Worm (Caenorhabditis elegans) whole organism, late embryonic: ENCODE data around the gene acr-14.

Source experiments
- K02D7.2 ChIP-seq: sonication (generic microtip); optimal IDR thresholded peaks from 2 replicates; lab custom pipeline; 2017; ENCODE audit warnings: mild to moderate bottlenecking, missing genetic modification characterization, missing compliant biosample characterization
- ahr-1 ChIP-seq: sonication (generic microtip); optimal IDR thresholded peaks from 2 replicates; lab custom pipeline; 2016; ENCODE audit warnings: missing genetic modification characterization, missing compliant biosample characterization
- ceh-19 ChIP-seq: fragments of 200-800 bp; sonication (Bioruptor generic); optimal IDR thresholded peaks from 2 replicates; lab custom pipeline; 2018; ENCODE audit warnings: mild to moderate bottlenecking, missing genetic modification characterization, missing compliant biosample characterization
- ceh-31 ChIP-seq: sonication (generic microtip); optimal IDR thresholded peaks from 2 replicates; lab custom pipeline; 2016; ENCODE audit warnings: missing genetic modification characterization, missing compliant biosample characterization
- ceh-6 ChIP-seq: fragments of 200-800 bp; sonication (Bioruptor generic); optimal IDR thresholded peaks from 2 replicates; lab custom pipeline; 2018; ENCODE audit warnings: mild to moderate bottlenecking, missing genetic modification characterization, missing compliant biosample characterization
- che-1 ChIP-seq: sonication (generic microtip); optimal IDR thresholded peaks from 2 replicates; lab custom pipeline; 2016; ENCODE audit warnings: mild to moderate bottlenecking, missing genetic modification characterization, missing compliant biosample characterization
- elt-2 ChIP-seq: sonication (generic microtip); optimal IDR thresholded peaks from 2 replicates; lab custom pipeline; 2016; ENCODE audit warnings: missing genetic modification reagents, missing genetic modification characterization, missing compliant biosample characterization
- elt-4 ChIP-seq: sonication (generic microtip); optimal IDR thresholded peaks from 2 replicates; lab custom pipeline; 2016; ENCODE audit warnings: missing genetic modification characterization, missing compliant biosample characterization
- eyg-1 ChIP-seq: sonication (generic microtip); optimal IDR thresholded peaks from 2 replicates; lab custom pipeline; 2016; ENCODE audit warnings: missing genotype, missing genetic modification characterization, missing compliant biosample characterization
- fax-1 ChIP-seq: sonication (generic microtip); optimal IDR thresholded peaks from 2 replicates; lab custom pipeline; 2016; ENCODE audit warnings: missing genotype, missing genetic modification characterization, missing compliant biosample characterization
- fkh-10 ChIP-seq: fragments of 150-350 bp; optimal IDR thresholded peaks from 2 replicates; lab custom pipeline; 2014; ENCODE audit warnings: missing biosample characterization, missing genetic modification reagents, missing genetic modification characterization
- hlh-13 ChIP-seq: fragments of 200-800 bp; sonication (Bioruptor generic); optimal IDR thresholded peaks from 2 replicates; lab custom pipeline; 2018; ENCODE audit warnings: mild to moderate bottlenecking, missing genetic modification characterization, missing compliant biosample characterization
- hlh-30 ChIP-seq: sonication (generic microtip); optimal IDR thresholded peaks from 2 replicates; lab custom pipeline; 2017; ENCODE audit warnings: antibody characterized with exemption, missing genetic modification characterization, missing compliant biosample characterization; ENCODE audit not compliant: insufficient read depth
- hlh-8 ChIP-seq: sonication (generic microtip); optimal IDR thresholded peaks from 2 replicates; lab custom pipeline; 2016; ENCODE audit warnings: missing genotype, missing genetic modification characterization, missing compliant biosample characterization
- lim-6 ChIP-seq: sonication (generic microtip); optimal IDR thresholded peaks from 2 replicates; lab custom pipeline; 2016; ENCODE audit warnings: missing genetic modification characterization, missing compliant biosample characterization
- mec-3 ChIP-seq: sonication (generic microtip); optimal IDR thresholded peaks from 2 replicates; lab custom pipeline; 2016; ENCODE audit warnings: borderline replicate concordance, missing genetic modification characterization, missing compliant biosample characterization
- nfya-1 ChIP-seq: sonication (generic microtip); optimal IDR thresholded peaks from 2 replicates; lab custom pipeline; 2017; ENCODE audit warnings: missing genetic modification characterization, mild to moderate bottlenecking, missing compliant biosample characterization, antibody characterized with exemption, moderate library complexity
- nhr-11 ChIP-seq: fragments of 150-350 bp; optimal IDR thresholded peaks from 2 replicates; lab custom pipeline; 2014; ENCODE audit warnings: missing biosample characterization, missing genetic modification characterization
- odd-2 ChIP-seq: sonication (generic microtip); optimal IDR thresholded peaks from 2 replicates; lab custom pipeline; 2017; ENCODE audit warnings: antibody characterized with exemption, mild to moderate bottlenecking, missing genetic modification characterization, missing compliant biosample characterization
- pag-3 ChIP-seq: sonication (generic microtip); optimal IDR thresholded peaks from 2 replicates; lab custom pipeline; 2016; ENCODE audit warnings: missing compliant biosample characterization, missing genetic modification characterization, borderline replicate concordance
- pat-9 ChIP-seq: fragments of 200-800 bp; sonication (Bioruptor generic); optimal IDR thresholded peaks from 2 replicates; lab custom pipeline; 2018; ENCODE audit warnings: mild to moderate bottlenecking, missing genetic modification characterization, moderate library complexity, missing compliant biosample characterization
- pax-1 ChIP-seq: fragments of 150-350 bp; optimal IDR thresholded peaks from 2 replicates; lab custom pipeline; 2014; ENCODE audit warnings: missing biosample characterization, missing genetic modification characterization
- pqm-1 ChIP-seq: sonication (generic microtip); optimal IDR thresholded peaks from 2 replicates; lab custom pipeline; 2016; ENCODE audit warnings: missing genetic modification characterization, missing compliant biosample characterization
- rnt-1 ChIP-seq: sonication (generic microtip); optimal IDR thresholded peaks from 2 replicates; lab custom pipeline; 2016; ENCODE audit warnings: missing genetic modification characterization, missing compliant biosample characterization
- sdc-2 ChIP-seq: sonication (generic microtip); optimal IDR thresholded peaks from 2 replicates; lab custom pipeline; 2016; ENCODE audit warnings: missing genotype, missing genetic modification characterization, missing compliant biosample characterization
- sox-2 ChIP-seq: fragments of 200-800 bp; sonication (Bioruptor generic); IDR thresholded peaks from 2 replicates; pipeline ENCODE4 v1.3.6; 2022; ENCODE audit warnings: missing genetic modification reagents, missing genetic modification characterization, missing compliant biosample characterization
- syd-9 ChIP-seq: sonication (generic microtip); optimal IDR thresholded peaks from 2 replicates; lab custom pipeline; 2016; ENCODE audit warnings: mild to moderate bottlenecking, missing genetic modification characterization, moderate library complexity, missing compliant biosample characterization
- tbx-2 ChIP-seq: sonication (generic microtip); optimal IDR thresholded peaks from 2 replicates; lab custom pipeline; 2016; ENCODE audit warnings: missing genetic modification characterization, missing compliant biosample characterization
- unc-55 ChIP-seq: sonication (generic microtip); optimal IDR thresholded peaks from 2 replicates; lab custom pipeline; 2017; ENCODE audit warnings: missing biosample characterization, missing genetic modification reagents, missing genetic modification characterization
- unc-86 ChIP-seq: sonication (generic microtip); optimal IDR thresholded peaks from 2 replicates; lab custom pipeline; 2016; ENCODE audit warnings: missing genetic modification characterization, missing compliant biosample characterization
- zip-5 ChIP-seq: sonication (generic microtip); optimal IDR thresholded peaks from 2 replicates; lab custom pipeline; 2016; ENCODE audit warnings: missing genetic modification characterization, missing compliant biosample characterization
- ztf-16 ChIP-seq: sonication (generic microtip); optimal IDR thresholded peaks from 2 replicates; lab custom pipeline; 2017; ENCODE audit warnings: missing genetic modification characterization, missing compliant biosample characterization

Gene acr-14

ce11 chrII:8224623-8225022 lies 47.6 kb upstream of the acr-14 start:
- TF ChIP-seq unc-86 (tag; lab: Kevin White, UChicago) (no peak), eyg-1 (tag; lab: Kevin White, UChicago) (no peak), pat-9 (tag; lab: Kevin White, UChicago) (no peak), fkh-10 (GFP tag; lab: Kevin White, UChicago) (no peak), nhr-11 (tag; lab: Kevin White, UChicago) (no peak), ceh-6 (no peak), fax-1 (no peak), syd-9 (no peak), hlh-30 (tag; lab: Kevin White, UChicago) (no peak), che-1 (tag; lab: Kevin White, UChicago) (no peak), pag-3 (tag; lab: Kevin White, UChicago) (no peak), rnt-1 (tag; lab: Kevin White, UChicago) (no peak), hlh-8 (tag; lab: Kevin White, UChicago) (no peak), hlh-13 (no peak), sdc-2 (tag; lab: Kevin White, UChicago) (no peak), tbx-2 (tag; lab: Kevin White, UChicago) (no peak)

- TF ChIP-seq mec-3 (tag; lab: Kevin White, UChicago), result no peak
Observed at ce11 chrII:8223945-8224344, 47.0 kb upstream of the acr-14 start.

DNA sequence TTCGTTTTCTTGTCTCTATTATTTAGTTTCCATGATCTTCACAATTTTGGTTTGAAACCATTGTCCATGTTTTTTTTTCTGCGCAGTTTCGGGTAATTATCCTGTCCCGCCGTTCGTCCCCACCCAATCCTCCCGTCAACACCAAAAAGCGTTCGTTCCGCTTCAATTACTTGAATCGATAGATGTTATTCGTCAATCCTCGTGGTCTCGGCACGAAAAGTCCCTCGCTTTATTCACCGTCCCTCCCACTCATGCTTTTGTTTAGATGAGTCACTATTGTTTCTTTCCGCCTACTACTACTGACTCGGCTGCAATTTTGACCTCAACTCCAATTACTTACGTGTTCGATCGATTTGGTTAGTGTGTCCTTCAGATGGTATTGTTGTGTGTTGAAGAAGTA lies 46.4 kb upstream of the acr-14 start:
- no peak for TF ChIP-seq zip-5
- no peak for TF ChIP-seq K02D7.2 (tag; lab: Kevin White, UChicago)
- peak; percentile 32; the same call in 1 of the 2 replicates for TF ChIP-seq sox-2 (GFP tag; lab: Robert Waterston, UW)
- TF ChIP-seq ceh-31 (tag; lab: Kevin White, UChicago), result peak; percentile 59
- no peak for TF ChIP-seq nfya-1 (tag; lab: Kevin White, UChicago)
- TF ChIP-seq elt-4, result no peak
- TF ChIP-seq pax-1 (tag; lab: Kevin White, UChicago), result peak; percentile 87
- no peak for TF ChIP-seq rnt-1 (tag; lab: Kevin White, UChicago)

DNA sequence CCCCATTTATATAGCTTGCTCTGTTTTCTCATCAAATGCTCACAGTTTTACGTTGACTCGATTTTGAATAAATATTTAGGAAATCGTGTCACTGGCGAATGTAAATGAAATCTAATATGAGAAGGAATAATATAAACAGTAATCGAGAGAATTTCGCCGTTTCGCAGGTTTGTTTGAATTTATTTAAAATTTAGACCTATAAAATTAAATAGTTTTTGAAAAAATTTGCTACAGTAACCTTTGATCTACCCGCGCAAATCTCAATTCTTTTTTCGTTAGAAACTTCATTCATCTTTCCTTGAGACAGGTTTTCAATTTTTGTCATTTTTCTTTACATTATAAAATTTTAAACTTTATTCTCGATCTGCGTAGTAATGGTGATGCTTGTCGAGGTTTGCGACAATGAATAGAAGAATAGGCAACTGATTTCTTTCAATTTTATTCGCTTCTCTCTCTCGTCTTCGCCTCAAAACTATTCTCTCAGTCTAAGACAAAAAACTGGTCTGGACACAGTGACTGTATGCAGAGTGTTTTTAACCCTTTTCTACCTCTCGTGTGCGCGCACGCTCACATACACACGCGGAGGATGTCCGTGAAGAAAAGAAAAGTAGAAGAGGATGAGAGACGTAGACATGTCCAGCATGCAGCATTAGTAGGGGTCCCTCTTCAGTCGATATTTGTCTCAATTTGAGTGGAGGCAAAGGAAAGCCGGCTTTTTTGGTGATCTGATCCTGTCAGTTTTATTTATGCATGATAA lies 45.5 kb upstream of the acr-14 start, which contains the start of gene dab-1:
Gene dab-1 (plus strand): TSS at position 78 of the 757 bp plus-strand sequence.
- TF ChIP-seq hlh-8 (tag; lab: Kevin White, UChicago), result no peak
- TF ChIP-seq ceh-31 (tag; lab: Kevin White, UChicago), result peak; percentile 6
- no peak for TF ChIP-seq pqm-1 (tag; lab: Kevin White, UChicago)
- no peak; the same call in 1 of the 2 replicates for TF ChIP-seq sox-2 (GFP tag; lab: Robert Waterston, UW)
- peak; percentile 37 for TF ChIP-seq ceh-19 (GFP tag; lab: Kevin White, UChicago)
- peak; percentile 30 for TF ChIP-seq unc-55 (GFP tag; lab: Kevin White, UChicago)
- TF ChIP-seq odd-2 (tag; lab: Kevin White, UChicago), result no peak
- TF ChIP-seq ztf-16 (tag; lab: Kevin White, UChicago), result no peak
- TF ChIP-seq elt-2 (tag; lab: Kevin White, UChicago), result peak; percentile 3
- peak; percentile 32 for TF ChIP-seq nfya-1 (tag; lab: Kevin White, UChicago)
- no peak for TF ChIP-seq zip-5
- no peak for TF ChIP-seq syd-9
- TF ChIP-seq hlh-30 (tag; lab: Kevin White, UChicago), result peak; percentile 49
- no peak for TF ChIP-seq ahr-1 (tag; lab: Kevin White, UChicago)

DNA sequence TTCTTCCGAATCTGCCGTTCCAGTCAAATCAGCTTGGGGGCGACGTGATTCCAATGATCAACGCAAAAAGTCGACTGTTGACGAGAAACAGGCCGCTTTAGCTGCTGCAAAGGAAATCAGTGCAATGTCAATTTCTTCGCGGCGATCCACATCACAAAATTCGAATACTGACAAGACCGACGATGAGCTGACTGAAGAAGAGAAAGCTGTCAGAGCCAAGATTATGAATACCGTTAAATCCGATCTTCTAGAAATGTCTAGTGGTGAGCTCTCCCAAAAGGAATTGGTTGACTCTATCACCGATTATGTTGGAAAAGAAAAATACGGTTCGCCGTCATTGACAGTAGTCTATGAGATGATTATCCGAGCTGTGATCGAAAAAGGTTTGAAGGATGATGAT lies 43.3 kb upstream of the acr-14 start:
- TF ChIP-seq lim-6 (tag; lab: Kevin White, UChicago), result no peak
